Fruit fly (Drosophila melanogaster) whole organism, embryonic: Measurements from ENCODE around the gene PsGEF.
A peak's percentile ranks its signal among the peaks of the same experiment; 100 is the strongest.

Experiments
- Atf-2 ChIP-seq: fragments of 200-800 bp; sonication (Bioruptor generic); optimal IDR thresholded peaks from 2 replicates; lab custom pipeline; 2016; ENCODE audit warnings: missing biosample characterization, missing genetic modification characterization
- Blimp-1 ChIP-seq: fragments of 200-800 bp; sonication (Bioruptor generic); optimal IDR thresholded peaks from 3 replicates; lab custom pipeline; 2018; ENCODE audit warnings: missing biosample characterization, missing genetic modification characterization, mild to moderate bottlenecking, moderate library complexity, missing genetic modification reagents
- CG10267 ChIP-seq: fragments of 200-800 bp; sonication (Bioruptor generic); optimal IDR thresholded peaks from 2 replicates; lab custom pipeline; 2018; ENCODE audit warnings: missing biosample characterization, mild to moderate bottlenecking, missing genetic modification characterization, moderate library complexity
- CG12155 ChIP-seq: fragments of 200-800 bp; sonication (Bioruptor generic); optimal IDR thresholded peaks from 3 replicates; lab custom pipeline; 2016; ENCODE audit warnings: missing biosample characterization, missing genetic modification characterization
- CG12391 ChIP-seq: fragments of 200-800 bp; sonication (Bioruptor generic); optimal IDR thresholded peaks from 3 replicates; lab custom pipeline; 2018; ENCODE audit warnings: missing biosample characterization, mild to moderate bottlenecking, missing genetic modification characterization, moderate library complexity
- CG13775 ChIP-seq: fragments of 200-800 bp; sonication (Bioruptor generic); optimal IDR thresholded peaks from 3 replicates; lab custom pipeline; 2017; ENCODE audit warnings: missing biosample characterization, mild to moderate bottlenecking, missing genetic modification characterization
- CG14860 ChIP-seq: fragments of 200-800 bp; sonication (Bioruptor generic); IDR thresholded peaks from 3 replicates; pipeline ENCODE4 v1.3.6; 2022; ENCODE audit warnings: missing biosample characterization, missing genetic modification characterization; ENCODE audit not compliant: partially characterized antibody
- CG17361 ChIP-seq: fragments of 200-800 bp; sonication (Bioruptor generic); IDR thresholded peaks from 3 replicates; pipeline ENCODE4 v1.3.6; 2022; ENCODE audit warnings: missing biosample characterization, missing genetic modification characterization
- CG17802 ChIP-seq: fragments of 200-800 bp; sonication (Bioruptor generic); optimal IDR thresholded peaks from 2 replicates; lab custom pipeline; 2018; ENCODE audit warnings: missing biosample characterization, mild to moderate bottlenecking, missing genetic modification characterization, moderate library complexity
- CG1832 ChIP-seq: fragments of 200-800 bp; sonication (Bioruptor generic); optimal IDR thresholded peaks from 2 replicates; lab custom pipeline; 2017; ENCODE audit warnings: missing biosample characterization, mild to moderate bottlenecking, missing genetic modification characterization, inconsistent platforms
- CG2120 ChIP-seq: fragments of 200-800 bp; sonication (Bioruptor generic); optimal IDR thresholded peaks from 3 replicates; lab custom pipeline; 2016; ENCODE audit warnings: missing biosample characterization, missing genetic modification characterization
- CG2678 ChIP-seq: fragments of 200-800 bp; sonication (Bioruptor generic); optimal IDR thresholded peaks from 3 replicates; lab custom pipeline; 2019; ENCODE audit warnings: missing biosample characterization, mild to moderate bottlenecking, missing genetic modification characterization, moderate library complexity
- CG34224 ChIP-seq: fragments of 200-800 bp; sonication (Bioruptor generic); IDR thresholded peaks from 3 replicates; pipeline ENCODE4 v1.3.6; 2022; ENCODE audit warnings: missing biosample characterization, missing genetic modification characterization; ENCODE audit not compliant: partially characterized antibody
- CG6272 ChIP-seq: fragments of 200-800 bp; sonication (Bioruptor generic); IDR thresholded peaks from 2 replicates; pipeline ENCODE4 v1.3.6; 2022; ENCODE audit warnings: missing biosample characterization, missing genetic modification characterization
- CG6813 ChIP-seq: fragments of 200-800 bp; sonication (Bioruptor generic); optimal IDR thresholded peaks from 2 replicates; lab custom pipeline; 2017; ENCODE audit warnings: missing biosample characterization, missing genetic modification characterization, mild to moderate bottlenecking, moderate library complexity, missing genetic modification reagents
- CG7987 ChIP-seq: fragments of 200-800 bp; sonication (Bioruptor generic); optimal IDR thresholded peaks from 2 replicates; lab custom pipeline; 2018; ENCODE audit warnings: missing biosample characterization, mild to moderate bottlenecking, missing genetic modification characterization, moderate library complexity
- CG8290 ChIP-seq, 3 experiments: fragments of 200-800 bp; sonication (Bioruptor generic); optimal IDR thresholded peaks; 2 replicates each; lab custom pipeline; 2016 to 2019; ENCODE audit warnings: missing biosample characterization in 3 of 3, missing genetic modification characterization in 3 of 3, mild to moderate bottlenecking in 2 of 3, moderate library complexity in 1 of 3
- CG9797 ChIP-seq: fragments of 200-800 bp; sonication (Bioruptor generic); optimal IDR thresholded peaks from 3 replicates; lab custom pipeline; 2018; ENCODE audit warnings: missing biosample characterization, mild to moderate bottlenecking, missing genetic modification characterization
- CTCF ChIP-seq: fragments of 200-800 bp; sonication (Bioruptor generic); optimal IDR thresholded peaks from 2 replicates; lab custom pipeline; 2017; ENCODE audit warnings: missing biosample characterization, mild to moderate bottlenecking, missing genetic modification characterization, moderate library complexity
- CkIIα-i1 ChIP-seq: fragments of 200-800 bp; sonication (Bioruptor generic); IDR thresholded peaks from 2 replicates; pipeline ENCODE4 v1.3.6; 2022; ENCODE audit warnings: missing biosample characterization, missing genetic modification characterization
- D19A ChIP-seq: fragments of 200-800 bp; optimal IDR thresholded peaks from 3 replicates; lab custom pipeline; 2019; ENCODE audit warnings: missing biosample characterization, mild to moderate bottlenecking, missing genetic modification characterization, moderate library complexity
- Dref ChIP-seq: fragments of 200-800 bp; sonication (Bioruptor generic); IDR thresholded peaks from 2 replicates; pipeline ENCODE4 v1.3.6; 2022; ENCODE audit warnings: missing biosample characterization, missing genetic modification characterization
- Eip74EF ChIP-seq, 2 experiments: fragments of 200-800 bp in 1 of 2; fragments of >200 bp in 1 of 2; sonication (Bioruptor generic) in 1 of 2; optimal IDR thresholded peaks; 2 replicates each; lab custom pipeline; 2017 to 2019; ENCODE audit warnings: missing biosample characterization in 2 of 2, missing genetic modification characterization in 2 of 2, mild to moderate bottlenecking in 1 of 2, moderate library complexity in 1 of 2
- H2.0 ChIP-seq: fragments of 200-800 bp; sonication (Bioruptor generic); IDR thresholded peaks from 2 replicates; pipeline ENCODE4 v1.3.6; 2022; ENCODE audit warnings: missing biosample characterization, missing genetic modification characterization
- HLHmδ ChIP-seq: fragments of 200-800 bp; sonication (Bioruptor generic); optimal IDR thresholded peaks from 2 replicates; lab custom pipeline; 2018; ENCODE audit warnings: missing biosample characterization, mild to moderate bottlenecking, missing genetic modification characterization, moderate library complexity
- Hr3 ChIP-seq: fragments of 200-800 bp; sonication (Bioruptor generic); optimal IDR thresholded peaks from 3 replicates; lab custom pipeline; 2016; ENCODE audit warnings: missing biosample characterization, missing genetic modification characterization
- Lhr ChIP-seq: fragments of 200-800 bp; sonication (Bioruptor generic); optimal IDR thresholded peaks from 3 replicates; lab custom pipeline; 2017; ENCODE audit warnings: mild to moderate bottlenecking, missing biosample characterization, missing genetic modification reagents, missing genetic modification characterization
- NFAT ChIP-seq: fragments of 200-800 bp; sonication (Bioruptor generic); IDR thresholded peaks from 2 replicates; pipeline ENCODE4 v1.3.6; 2022; ENCODE audit warnings: missing biosample characterization, missing genetic modification characterization
- Neu2 ChIP-seq: fragments of 200-800 bp; sonication (Bioruptor generic); optimal IDR thresholded peaks from 3 replicates; lab custom pipeline; 2016; ENCODE audit warnings: missing biosample characterization, missing genetic modification characterization, borderline replicate concordance
- PHDP ChIP-seq: fragments of 200-800 bp; sonication (Bioruptor generic); optimal IDR thresholded peaks from 3 replicates; lab custom pipeline; 2018; ENCODE audit warnings: missing biosample characterization, mild to moderate bottlenecking, missing genetic modification characterization, moderate library complexity
- Rx ChIP-seq: fragments of 200-800 bp; sonication (Bioruptor generic); IDR thresholded peaks from 2 replicates; pipeline ENCODE4 v1.3.6; 2022; ENCODE audit warnings: missing biosample characterization, missing genetic modification characterization
- ac ChIP-seq: fragments of 200-800 bp; sonication (Bioruptor generic); optimal IDR thresholded peaks from 3 replicates; lab custom pipeline; 2017; ENCODE audit warnings: missing biosample characterization, mild to moderate bottlenecking, missing genetic modification characterization
- al ChIP-seq: fragments of 200-800 bp; sonication (Bioruptor generic); IDR thresholded peaks from 2 replicates; pipeline ENCODE4 v1.3.6; 2022; ENCODE audit warnings: missing biosample characterization, missing genetic modification characterization
- ase ChIP-seq: fragments of 200-800 bp; sonication (Bioruptor generic); IDR thresholded peaks from 3 replicates; pipeline ENCODE4 v1.3.6; 2022; ENCODE audit warnings: missing biosample characterization, missing genetic modification characterization
- emc ChIP-seq: fragments of 200-800 bp; sonication (Bioruptor generic); optimal IDR thresholded peaks from 2 replicates; lab custom pipeline; 2016; ENCODE audit warnings: missing biosample characterization, missing genetic modification characterization
- eve ChIP-seq, 2 experiments: fragments of >200 bp; optimal IDR thresholded peaks; 2 replicates each; lab custom pipeline; 2017; ENCODE audit warnings: missing biosample characterization in 2 of 2, missing genetic modification characterization in 2 of 2
- gfzf ChIP-seq: fragments of 200-800 bp; sonication (Bioruptor generic); optimal IDR thresholded peaks from 2 replicates; lab custom pipeline; 2016; ENCODE audit warnings: missing biosample characterization, mild to moderate bottlenecking, missing genetic modification characterization, moderate library complexity
- her ChIP-seq: fragments of 200-800 bp; sonication (Bioruptor generic); optimal IDR thresholded peaks from 2 replicates; lab custom pipeline; 2016; ENCODE audit warnings: missing biosample characterization, missing genetic modification characterization
- kah ChIP-seq: fragments of 200-800 bp; sonication (Bioruptor generic); optimal IDR thresholded peaks from 2 replicates; lab custom pipeline; 2018; ENCODE audit warnings: missing biosample characterization, mild to moderate bottlenecking, missing genetic modification characterization
- odd ChIP-seq: fragments of 200-800 bp; sonication (Bioruptor generic); optimal IDR thresholded peaks from 2 replicates; lab custom pipeline; 2017; ENCODE audit warnings: missing biosample characterization, mild to moderate bottlenecking, missing genetic modification characterization
- otp ChIP-seq: fragments of 200-800 bp; sonication (Bioruptor generic); IDR thresholded peaks from 3 replicates; pipeline ENCODE4, ENCODE4 v1.3.6; 2022; ENCODE audit warnings: missing biosample characterization, missing genetic modification characterization
- pfk ChIP-seq: fragments of 200-800 bp; sonication (Bioruptor generic); optimal IDR thresholded peaks from 2 replicates; lab custom pipeline; 2018; ENCODE audit warnings: missing biosample characterization, mild to moderate bottlenecking, missing genetic modification characterization, moderate library complexity
- pzg ChIP-seq: fragments of 200-800 bp; sonication (Bioruptor generic); optimal IDR thresholded peaks from 3 replicates; lab custom pipeline; 2018; ENCODE audit warnings: missing biosample characterization, mild to moderate bottlenecking, missing genetic modification characterization, moderate library complexity
- ro ChIP-seq: fragments of 200-800 bp; sonication (Bioruptor generic); IDR thresholded peaks from 2 replicates; pipeline ENCODE4 v1.3.6; 2022; ENCODE audit warnings: missing biosample characterization, missing genetic modification characterization
- sens-2 ChIP-seq: fragments of 200-800 bp; sonication (Bioruptor generic); IDR thresholded peaks from 2 replicates; pipeline ENCODE4 v1.3.6; 2022; ENCODE audit warnings: missing biosample characterization, missing genetic modification characterization
- seq ChIP-seq: fragments of 200-800 bp; sonication (Bioruptor generic); IDR thresholded peaks from 2 replicates; pipeline ENCODE4 v1.3.6; 2022; ENCODE audit warnings: missing biosample characterization, missing genetic modification characterization
- sim ChIP-seq: fragments of 200-800 bp; sonication (Bioruptor generic); IDR thresholded peaks from 2 replicates; pipeline ENCODE4 v1.3.6; 2022; ENCODE audit warnings: missing biosample characterization, missing genetic modification characterization
- sob ChIP-seq: fragments of 200-800 bp; sonication (Bioruptor generic); IDR thresholded peaks from 2 replicates; pipeline ENCODE4 v1.3.6; 2022; ENCODE audit warnings: missing biosample characterization, missing genetic modification characterization
- stwl ChIP-seq: fragments of 200-800 bp; sonication (Bioruptor generic); optimal IDR thresholded peaks from 3 replicates; lab custom pipeline; 2018; ENCODE audit warnings: missing biosample characterization, mild to moderate bottlenecking, missing genetic modification characterization, moderate library complexity
- ttk ChIP-seq: fragments of 200-800 bp; sonication (Bioruptor generic); IDR thresholded peaks from 2 replicates; pipeline ENCODE4 v2.1.2; 2022; ENCODE audit warnings: missing biosample characterization, missing genetic modification characterization
- vnd ChIP-seq: fragments of 200-800 bp; sonication (Bioruptor generic); IDR thresholded peaks from 3 replicates; pipeline ENCODE4 v1.3.6; 2022; ENCODE audit warnings: missing biosample characterization, missing genetic modification characterization; ENCODE audit not compliant: partially characterized antibody

Gene PsGEF

dm6 chrX:2318369-2318768 is 69.1 kb downstream of the PsGEF start (continued):
- TF ChIP-seq pzg (GFP tag; lab: Kevin White, UChicago) (no peak), CG13775 (GFP tag; lab: Kevin White, UChicago) (peak; percentile 39), stwl (tag; lab: Kevin White, UChicago) (no peak), sim (peak; percentile 78), ase (peak; percentile 67; the same call in 2 of the 3 replicates), CG17361 (GFP tag; lab: Robert Waterston, UW) (peak; percentile 81), CTCF (no peak), NFAT (GFP tag; lab: Robert Waterston, UW) (no peak), CkIIα-i1 (GFP tag; lab: Robert Waterston, UW) (no peak), D19A (peak; percentile 34), CG8290 (GFP tag; optimal IDR thresholded peaks at IDR 0.05; lab: Kevin White, UChicago) (peak; percentile 20), CG8290 (tag; optimal IDR thresholded peaks at IDR 0.05; lab: Kevin White, UChicago) (peak in 1 of 2 experiments; percentile 55), Blimp-1 (peak; percentile 57), CG2120 (GFP tag; lab: Kevin White, UChicago) (peak; percentile 32), CG10267 (peak; percentile 40), Rx (GFP tag; lab: Robert Waterston, UW) (peak; percentile 75), Atf-2 (GFP tag; lab: Kevin White, UChicago) (peak; percentile 33), Hr3 (GFP tag; lab: Kevin White, UChicago) (peak; percentile 25), sob (GFP tag; lab: Robert Waterston, UW) (peak; percentile 58; the same call in 1 of the 2 replicates), CG17802 (peak; percentile 19), HLHmδ (no peak), ac (no peak), seq (no peak), CG14860 (no peak), sens-2 (GFP tag; lab: Robert Waterston, UW) (no peak), CG6813 (peak; percentile 26), ttk (peak; percentile 84), CG7987 (GFP tag; lab: Kevin White, UChicago) (no peak), pfk (no peak), kah (GFP tag; lab: Kevin White, UChicago) (no peak), CG12155 (no peak), al (no peak), Eip74EF (GFP tag; optimal IDR thresholded peaks at IDR 0.05; lab: Kevin White, UChicago) (no peak), Neu2 (no peak), CG1832 (GFP tag; lab: Kevin White, UChicago) (no peak), gfzf (GFP tag; lab: Kevin White, UChicago) (no peak), otp (no peak), eve (GFP tag; optimal IDR thresholded peaks at IDR 0.05; lab: Kevin White, UChicago) (peak in 1 of 2 experiments; percentile 21), ro (peak; percentile 63; the same call in 1 of the 2 replicates), Lhr (GFP tag; lab: Kevin White, UChicago) (no peak), her (GFP tag; lab: Kevin White, UChicago) (peak; percentile 13), CG34224 (GFP tag; lab: Robert Waterston, UW) (no peak), CG2678 (peak; percentile 44), H2.0 (GFP tag; lab: Robert Waterston, UW) (peak; percentile 50; the same call in 1 of the 2 replicates), vnd (GFP tag; lab: Robert Waterston, UW) (no peak), CG9797 (no peak), CG12391 (peak; percentile 52), Dref (GFP tag; lab: Robert Waterston, UW) (no peak), emc (no peak), PHDP (tag; lab: Kevin White, UChicago) (peak; percentile 19), CG6272 (GFP tag; lab: Robert Waterston, UW) (peak; percentile 72), odd (GFP tag; lab: Kevin White, UChicago) (no peak)
